Fruit fly (Drosophila melanogaster) whole organism, prepupa: ENCODE results near the gene CG13258.

Experiments
- CG10631 ChIP-seq: fragments of 200-800 bp; sonication (Bioruptor generic); optimal IDR thresholded peaks from 2 replicates; lab custom pipeline; 2016; ENCODE audit warnings: missing biosample characterization, missing genetic modification characterization
- CG10669 ChIP-seq: fragments of 200-800 bp; sonication (Bioruptor generic); optimal IDR thresholded peaks from 3 replicates; lab custom pipeline; 2018; ENCODE audit warnings: missing biosample characterization, mild to moderate bottlenecking, missing genetic modification characterization, moderate library complexity
- CG11762 ChIP-seq: fragments of 200-800 bp; sonication (Bioruptor generic); optimal IDR thresholded peaks from 3 replicates; lab custom pipeline; 2016; ENCODE audit warnings: missing biosample characterization, missing genetic modification characterization; ENCODE audit not compliant: insufficient read depth
- CG11902 ChIP-seq: fragments of 200-800 bp; sonication (Bioruptor generic); optimal IDR thresholded peaks from 3 replicates; lab custom pipeline; 2016; ENCODE audit warnings: missing biosample characterization, missing genetic modification characterization
- CG1621 ChIP-seq: fragments of 200-800 bp; sonication (Bioruptor generic); optimal IDR thresholded peaks from 3 replicates; lab custom pipeline; 2018; ENCODE audit warnings: missing biosample characterization, mild to moderate bottlenecking, missing genetic modification characterization
- CG16779 ChIP-seq: fragments of 200-800 bp; sonication (Bioruptor generic); optimal IDR thresholded peaks from 3 replicates; lab custom pipeline; 2017; ENCODE audit warnings: missing biosample characterization, mild to moderate bottlenecking, missing genetic modification characterization
- CG3032 ChIP-seq: fragments of 200-800 bp; optimal IDR thresholded peaks from 2 replicates; lab custom pipeline; 2019; ENCODE audit warnings: missing biosample characterization, mild to moderate bottlenecking, missing genetic modification characterization, moderate library complexity
- CG31627 ChIP-seq: fragments of 200-800 bp; sonication (Bioruptor generic); optimal IDR thresholded peaks from 3 replicates; lab custom pipeline; 2016; ENCODE audit warnings: missing biosample characterization, missing genetic modification characterization
- CG34406 ChIP-seq: fragments of 200-800 bp; sonication (Bioruptor generic); optimal IDR thresholded peaks from 3 replicates; lab custom pipeline; 2016; ENCODE audit warnings: missing biosample characterization, missing genetic modification characterization
- CG6163 ChIP-seq: fragments of 200-800 bp; sonication (Bioruptor generic); IDR thresholded peaks from 3 replicates; pipeline ENCODE4 v1.3.6; 2022; ENCODE audit warnings: missing biosample characterization, missing genetic modification characterization
- CG6808 ChIP-seq: fragments of 200-800 bp; sonication (Bioruptor generic); optimal IDR thresholded peaks from 3 replicates; lab custom pipeline; 2017; ENCODE audit warnings: missing biosample characterization, missing genetic modification characterization, mild to moderate bottlenecking, moderate library complexity, missing genetic modification reagents
- CG6854 ChIP-seq: fragments of 200-800 bp; sonication (Bioruptor generic); optimal IDR thresholded peaks from 2 replicates; lab custom pipeline; 2017; ENCODE audit warnings: missing biosample characterization, mild to moderate bottlenecking, missing genetic modification characterization
- CG7368 ChIP-seq: fragments of 200-800 bp; sonication (Bioruptor generic); optimal IDR thresholded peaks from 3 replicates; lab custom pipeline; 2016; ENCODE audit warnings: missing biosample characterization, missing genetic modification characterization
- CG8119 ChIP-seq: fragments of 200-800 bp; sonication (Bioruptor generic); IDR thresholded peaks from 3 replicates; pipeline ENCODE4 v1.3.6; 2022; ENCODE audit warnings: missing biosample characterization, missing genetic modification characterization
- CG8319 ChIP-seq: fragments of 200-800 bp; sonication (Bioruptor generic); optimal IDR thresholded peaks from 3 replicates; lab custom pipeline; 2016; ENCODE audit warnings: missing biosample characterization, missing genetic modification characterization
- CG8632 ChIP-seq: fragments of 200-800 bp; sonication (Bioruptor generic); optimal IDR thresholded peaks from 3 replicates; lab custom pipeline; 2016; ENCODE audit warnings: missing biosample characterization, missing genetic modification characterization
- CG9139 ChIP-seq: fragments of 200-800 bp; sonication (Bioruptor generic); optimal IDR thresholded peaks from 3 replicates; lab custom pipeline; 2017; ENCODE audit warnings: missing biosample characterization, mild to moderate bottlenecking, missing genetic modification characterization
- Eip75B ChIP-seq: fragments of 200-800 bp; sonication (Bioruptor generic); optimal IDR thresholded peaks from 3 replicates; lab custom pipeline; 2016; ENCODE audit warnings: missing biosample characterization, missing genetic modification characterization
- Eip78C ChIP-seq: fragments of 200-800 bp; sonication (Bioruptor generic); peaks from one replicate; lab custom pipeline; 2016; ENCODE audit warnings: missing biosample characterization, missing genetic modification characterization
- Eip93F ChIP-seq: fragments of 200-800 bp; sonication (Bioruptor generic); optimal IDR thresholded peaks from 2 replicates; lab custom pipeline; 2016; ENCODE audit warnings: missing biosample characterization, mild to moderate bottlenecking, missing genetic modification characterization
- Ets21C ChIP-seq: fragments of 200-800 bp; sonication (Bioruptor generic); optimal IDR thresholded peaks from 3 replicates; lab custom pipeline; 2016; ENCODE audit warnings: missing biosample characterization, missing genetic modification characterization
- Gug ChIP-seq: fragments of 200-800 bp; sonication (Bioruptor generic); IDR thresholded peaks from 2 replicates; pipeline ENCODE4 v1.3.6; 2022; ENCODE audit warnings: missing biosample characterization, missing genetic modification characterization
- Hr38 ChIP-seq: sonication (Bioruptor generic); optimal IDR thresholded peaks from 2 replicates; lab custom pipeline; 2016; ENCODE audit warnings: missing biosample characterization, missing genetic modification characterization
- Hr4 ChIP-seq: fragments of 200-800 bp; sonication (Bioruptor generic); optimal IDR thresholded peaks from 3 replicates; lab custom pipeline; 2016; ENCODE audit warnings: missing biosample characterization, missing genetic modification characterization
- Lpt ChIP-seq: fragments of 200-800 bp; sonication (Bioruptor generic); optimal IDR thresholded peaks from 3 replicates; lab custom pipeline; 2016; ENCODE audit warnings: missing biosample characterization, missing genetic modification characterization
- Met ChIP-seq: fragments of 200-800 bp; sonication (Bioruptor generic); optimal IDR thresholded peaks from 3 replicates; lab custom pipeline; 2016; ENCODE audit warnings: missing biosample characterization, missing genetic modification characterization
- OdsH ChIP-seq: fragments of 200-800 bp; sonication (Bioruptor generic); optimal IDR thresholded peaks from 3 replicates; lab custom pipeline; 2016; ENCODE audit warnings: missing biosample characterization, missing genetic modification characterization
- Smox ChIP-seq: fragments of 200-800 bp; sonication (Bioruptor generic); optimal IDR thresholded peaks from 3 replicates; lab custom pipeline; 2016; ENCODE audit warnings: missing biosample characterization, missing genetic modification characterization
- Sox102F ChIP-seq: fragments of 200-800 bp; sonication (Bioruptor generic); optimal IDR thresholded peaks from 2 replicates; lab custom pipeline; 2016; ENCODE audit warnings: missing biosample characterization, mild to moderate bottlenecking, missing genetic modification characterization
- Sox14 ChIP-seq: fragments of 200-800 bp; sonication (Bioruptor generic); optimal IDR thresholded peaks from 3 replicates; lab custom pipeline; 2016; ENCODE audit warnings: missing biosample characterization, missing genetic modification characterization
- Sox15 ChIP-seq: fragments of 200-800 bp; sonication (Bioruptor generic); optimal IDR thresholded peaks from 3 replicates; lab custom pipeline; 2016; ENCODE audit warnings: missing biosample characterization, missing genetic modification characterization
- acj6 ChIP-seq: fragments of 200-800 bp; sonication (Bioruptor generic); optimal IDR thresholded peaks from 3 replicates; lab custom pipeline; 2016; ENCODE audit warnings: missing biosample characterization, missing genetic modification characterization
- dsx ChIP-seq: fragments of 200-800 bp; optimal IDR thresholded peaks from 3 replicates; lab custom pipeline; 2019; ENCODE audit warnings: missing biosample characterization, mild to moderate bottlenecking, missing genetic modification characterization, moderate library complexity; ENCODE audit not compliant: poor library complexity, severe bottlenecking
- eg ChIP-seq: fragments of 200-800 bp; sonication (Bioruptor generic); IDR thresholded peaks from 3 replicates; pipeline ENCODE4 v1.3.6; 2022; ENCODE audit warnings: missing biosample characterization, missing genetic modification characterization
- fkh ChIP-seq: fragments of 200-800 bp; sonication (Bioruptor generic); optimal IDR thresholded peaks from 3 replicates; lab custom pipeline; 2017; ENCODE audit warnings: missing biosample characterization, mild to moderate bottlenecking, missing genetic modification characterization, moderate library complexity
- lz ChIP-seq: fragments of 200-800 bp; sonication (Bioruptor generic); optimal IDR thresholded peaks from 3 replicates; lab custom pipeline; 2016; ENCODE audit warnings: missing biosample characterization, missing genetic modification characterization
- net ChIP-seq: fragments of 200-800 bp; sonication (Bioruptor generic); optimal IDR thresholded peaks from 3 replicates; lab custom pipeline; 2016; ENCODE audit warnings: missing biosample characterization, missing genetic modification characterization
- salr ChIP-seq, 2 experiments: fragments of 200-800 bp; sonication (Bioruptor generic); optimal IDR thresholded peaks; 3 replicates each; lab custom pipeline; 2016 to 2018; ENCODE audit warnings: missing biosample characterization in 2 of 2, missing genetic modification characterization in 2 of 2, mild to moderate bottlenecking in 1 of 2
- spab ChIP-seq: fragments of 200-800 bp; sonication (Bioruptor generic); optimal IDR thresholded peaks from 2 replicates; lab custom pipeline; 2017; ENCODE audit warnings: missing biosample characterization, mild to moderate bottlenecking, missing genetic modification characterization, missing genetic modification reagents
- ss ChIP-seq, 2 experiments: fragments of 200-800 bp; sonication (Bioruptor generic); optimal IDR thresholded peaks; 2 replicates in 1 of 2; 3 replicates in 1 of 2; lab custom pipeline; 2017 to 2018; ENCODE audit warnings: mild to moderate bottlenecking in 2 of 2, missing biosample characterization in 2 of 2, missing genetic modification characterization in 2 of 2, moderate library complexity in 1 of 2
- svp ChIP-seq: fragments of 200-800 bp; sonication (Bioruptor generic); peaks from one replicate; lab custom pipeline; 2016; ENCODE audit warnings: missing biosample characterization, missing genetic modification characterization
- topi ChIP-seq: fragments of 200-800 bp; sonication (Bioruptor generic); optimal IDR thresholded peaks from 3 replicates; lab custom pipeline; 2016; ENCODE audit warnings: missing biosample characterization, missing genetic modification characterization
- vri ChIP-seq: fragments of 200-800 bp; sonication (Bioruptor generic); optimal IDR thresholded peaks from 3 replicates; lab custom pipeline; 2016; ENCODE audit warnings: missing biosample characterization, mild to moderate bottlenecking, missing genetic modification characterization

The CG13258 gene

DNA sequence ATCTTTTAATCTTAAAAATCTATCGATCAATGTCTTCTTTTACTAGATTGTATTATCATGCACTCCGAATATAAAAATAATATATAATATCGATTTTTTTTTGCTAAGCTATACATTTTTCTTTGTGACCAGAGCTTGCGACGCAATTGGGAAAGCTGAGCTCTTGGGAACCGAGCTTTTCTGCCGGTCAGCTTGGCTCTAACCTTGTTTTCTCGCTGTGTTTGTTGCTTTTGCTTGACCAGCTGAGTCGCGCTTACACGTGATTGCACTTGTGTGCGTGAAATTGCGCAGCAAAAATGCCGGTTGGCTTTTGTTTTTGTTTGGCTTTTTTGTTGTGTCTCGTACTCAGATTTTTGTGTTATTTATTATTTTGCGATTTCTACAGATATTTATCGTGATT lies 19.4 kb downstream of the CG13258 start:
- no peak for TF ChIP-seq CG10669
- no peak for TF ChIP-seq Sox102F
- TF ChIP-seq svp (GFP tag; lab: Kevin White, UChicago), result peak; percentile 58
- peak; percentile 42 for TF ChIP-seq Eip78C
- no peak for TF ChIP-seq salr (GFP tag; optimal IDR thresholded peaks at IDR 0.05; lab: Kevin White, UChicago)
- TF ChIP-seq CG11762, result no peak
- no peak for TF ChIP-seq CG1621 (tag; lab: Kevin White, UChicago)
- no peak for TF ChIP-seq CG6854 (GFP tag; lab: Kevin White, UChicago)
- peak; percentile 9; the same call in 1 of the 3 replicates for TF ChIP-seq CG6163 (GFP tag; lab: Robert Waterston, UW)
- no peak for TF ChIP-seq CG34406 (GFP tag; lab: Kevin White, UChicago)
- peak; percentile 5 for TF ChIP-seq Sox14 (GFP tag; lab: Kevin White, UChicago)
- TF ChIP-seq OdsH (GFP tag; lab: Kevin White, UChicago), result no peak
- no peak for TF ChIP-seq Eip93F (GFP tag; lab: Kevin White, UChicago)

DNA sequence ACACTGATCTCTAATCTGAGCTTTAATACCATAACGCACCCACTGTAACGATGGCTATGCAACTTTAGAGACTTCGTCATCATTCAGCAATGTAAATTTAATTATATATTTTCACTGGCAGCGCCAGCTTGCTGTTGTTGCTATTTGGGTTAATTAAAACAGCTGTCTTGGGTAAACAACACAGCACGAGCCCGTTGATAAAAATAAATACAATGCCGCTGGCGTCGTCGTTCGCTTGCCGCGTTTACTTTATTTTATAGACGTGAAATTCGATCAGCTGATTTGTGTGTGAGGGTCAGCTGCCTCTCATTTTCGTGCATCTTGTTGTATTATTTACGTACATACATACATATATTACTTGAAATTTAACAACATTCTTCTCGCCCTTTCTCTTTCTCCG lies 20.1 kb downstream of the CG13258 start:
- TF ChIP-seq CG6854 (GFP tag; lab: Kevin White, UChicago), result no peak
- TF ChIP-seq CG6808, result no peak
- TF ChIP-seq dsx, result peak; percentile 0
- TF ChIP-seq Eip78C, result peak; percentile 50
- TF ChIP-seq topi (GFP tag; lab: Kevin White, UChicago), result no peak
- no peak for TF ChIP-seq spab
- TF ChIP-seq svp (GFP tag; lab: Kevin White, UChicago), result peak; percentile 63
- no peak for TF ChIP-seq CG3032 (tag; lab: Kevin White, UChicago)
- TF ChIP-seq Eip93F (GFP tag; lab: Kevin White, UChicago), result no peak
- peak; percentile 50 for TF ChIP-seq vri (GFP tag; lab: Kevin White, UChicago)
- TF ChIP-seq lz, result no peak
- no peak for TF ChIP-seq OdsH (GFP tag; lab: Kevin White, UChicago)
- no peak for TF ChIP-seq Gug (GFP tag; lab: Robert Waterston, UW)
- peak; percentile 86 for TF ChIP-seq fkh
- no peak for TF ChIP-seq Lpt (GFP tag; lab: Kevin White, UChicago)
- TF ChIP-seq, all 60 proteins: peak for 5

DNA sequence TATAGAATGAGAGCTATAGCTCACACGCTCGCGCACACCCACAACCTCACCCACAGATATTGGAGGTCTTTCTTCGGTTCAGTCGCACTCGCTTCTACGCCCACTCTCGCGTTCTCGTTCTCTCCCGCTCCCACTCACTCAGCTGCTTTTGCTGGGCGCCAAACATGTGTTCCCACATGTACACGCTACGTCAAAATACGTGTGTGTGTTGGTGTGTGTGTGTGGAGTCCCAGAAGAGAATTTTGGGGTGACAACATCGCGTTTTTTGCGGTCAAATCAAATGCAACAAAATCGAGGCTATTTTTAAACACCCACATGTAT lies 21.4 kb downstream of the CG13258 start:
- TF ChIP-seq svp (GFP tag; lab: Kevin White, UChicago), result peak; percentile 93
- peak; percentile 0 for TF ChIP-seq CG16779
- peak; percentile 59 for TF ChIP-seq fkh
- no peak for TF ChIP-seq Smox
- peak; percentile 36 for TF ChIP-seq vri (GFP tag; lab: Kevin White, UChicago)
- TF ChIP-seq CG10631 (GFP tag; lab: Kevin White, UChicago), result no peak
- no peak for TF ChIP-seq topi (GFP tag; lab: Kevin White, UChicago)
- TF ChIP-seq Lpt (GFP tag; lab: Kevin White, UChicago), result peak; percentile 18
- TF ChIP-seq Eip78C, result peak; percentile 51
- TF ChIP-seq CG1621 (tag; lab: Kevin White, UChicago), result no peak
- TF ChIP-seq CG8632 (GFP tag; lab: Kevin White, UChicago), result no peak
- TF ChIP-seq CG8119 (GFP tag; lab: Robert Waterston, UW), result no peak
- TF ChIP-seq CG31627 (GFP tag; lab: Kevin White, UChicago), result no peak
- no peak for TF ChIP-seq eg (GFP tag; lab: Robert Waterston, UW)
- TF ChIP-seq Sox14 (GFP tag; lab: Kevin White, UChicago), result peak; percentile 47
- TF ChIP-seq net, result peak; percentile 33
- peak; percentile 33 for TF ChIP-seq CG6854 (GFP tag; lab: Kevin White, UChicago)
- TF ChIP-seq ss (GFP tag; optimal IDR thresholded peaks at IDR 0.05; lab: Kevin White, UChicago), result peak; percentile 5 to 11
- TF ChIP-seq dsx, result peak; percentile 31

DNA sequence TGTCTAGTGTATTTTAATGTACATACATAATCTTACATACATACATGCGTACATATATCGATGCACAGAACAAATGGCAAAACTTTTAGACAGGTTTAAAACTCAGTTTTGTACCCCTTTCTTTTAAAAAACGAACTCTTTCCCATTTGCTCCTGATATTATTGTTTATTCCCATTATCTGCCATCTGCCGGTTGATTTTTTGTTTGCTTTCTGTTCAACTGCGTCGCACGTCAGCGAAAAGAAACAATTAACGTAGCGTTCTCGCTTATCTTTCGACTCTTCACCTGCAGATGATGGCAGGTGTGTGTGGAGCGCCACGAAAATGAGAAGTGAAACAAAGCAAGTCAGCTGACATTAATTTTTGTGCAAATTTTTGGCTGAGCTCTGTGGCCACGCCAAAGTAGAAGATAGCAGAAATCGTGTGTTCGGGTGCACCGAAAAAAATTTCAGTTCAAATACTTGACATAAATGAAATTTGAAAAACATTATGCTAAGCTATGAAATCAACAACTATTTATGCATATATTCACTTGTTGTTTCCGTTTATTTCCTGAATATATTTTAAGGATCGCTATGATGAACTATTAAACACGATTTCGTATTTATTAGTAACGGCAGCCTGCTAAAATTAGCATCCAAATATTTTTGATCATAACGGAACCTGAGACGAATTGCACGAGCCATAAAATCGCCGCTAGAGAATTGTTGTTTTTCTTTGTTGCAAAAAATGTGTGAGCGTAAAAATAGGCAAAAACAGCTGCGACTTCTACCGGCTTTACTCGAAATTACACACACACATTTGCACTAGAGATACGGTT lies 21.9 kb downstream of the CG13258 start:
- TF ChIP-seq CG8632 (GFP tag; lab: Kevin White, UChicago), result no peak
- TF ChIP-seq acj6 (GFP tag; lab: Kevin White, UChicago), result peak; percentile 30
- no peak for TF ChIP-seq Eip75B
- TF ChIP-seq CG11902 (GFP tag; lab: Kevin White, UChicago), result no peak
- TF ChIP-seq vri (GFP tag; lab: Kevin White, UChicago), result no peak
- TF ChIP-seq CG8319 (GFP tag; lab: Kevin White, UChicago), result no peak
- no peak for TF ChIP-seq Sox14 (GFP tag; lab: Kevin White, UChicago)
- TF ChIP-seq Hr38 (GFP tag; lab: Kevin White, UChicago), result no peak
- peak; percentile 44 for TF ChIP-seq Hr4
- no peak for TF ChIP-seq CG9139
- TF ChIP-seq CG10631 (GFP tag; lab: Kevin White, UChicago), result peak; percentile 22
- TF ChIP-seq CG6808, result no peak
- peak; percentile 41 for TF ChIP-seq topi (GFP tag; lab: Kevin White, UChicago)
- TF ChIP-seq Met (GFP tag; lab: Kevin White, UChicago), result peak; percentile 15
- TF ChIP-seq Ets21C (GFP tag; lab: Kevin White, UChicago), result no peak
- no peak for TF ChIP-seq Sox15 (GFP tag; lab: Kevin White, UChicago)
- no peak for TF ChIP-seq CG1621 (tag; lab: Kevin White, UChicago)
- TF ChIP-seq CG3032 (tag; lab: Kevin White, UChicago), result no peak
- TF ChIP-seq CG31627 (GFP tag; lab: Kevin White, UChicago), result peak; percentile 41
- TF ChIP-seq net, result no peak
- TF ChIP-seq CG7368 (GFP tag; lab: Kevin White, UChicago), result no peak
